Worm (Caenorhabditis elegans): Measurements from ENCODE around the gene R12B2.13.

The R12B2.13 gene

ce11 chrIII:5876140-5876675 is 42.9 kb upstream of the R12B2.13 start, which contains the start of gene aldo-2 (continued):
- TF ChIP-seq nhr-48 (tag; optimal IDR thresholded peaks at IDR 0.05) (no peak), lin-38 (GFP tag; IDR thresholded peaks at IDR 0.05) (peak; percentile 76), dmd-6 (GFP tag; IDR thresholded peaks at IDR 0.05) (peak; percentile 13; the same call in 1 of the 2 replicates), lin-13 (GFP tag; optimal IDR thresholded peaks at IDR 0.05) (peak; percentile 32), lin-29 (GFP tag; IDR thresholded peaks at IDR 0.05) (no peak), duxl-1 (tag; optimal IDR thresholded peaks at IDR 0.05; ENCODE audit: poor library complexity) (no peak), F26F4.8 (GFP tag; conservative IDR thresholded peaks at IDR 0.05) (no peak), egl-27 (tag; optimal IDR thresholded peaks at IDR 0.05) (no peak), hlh-30 (tag; optimal IDR thresholded peaks at IDR 0.05; ENCODE audit: insufficient read depth) (peak; percentile 36), aha-1 (tag) (no peak), unc-39 (tag; optimal IDR thresholded peaks at IDR 0.05) (no peak), mep-1 (tag; optimal IDR thresholded peaks at IDR 0.05) (peak; percentile 46), madf-5 (GFP tag; IDR thresholded peaks at IDR 0.05) (no peak), spr-3 (GFP tag; optimal IDR thresholded peaks at IDR 0.05) (no peak), aly-2 (tag; optimal IDR thresholded peaks at IDR 0.05) (no peak), pha-4 (GFP tag; IDR thresholded peaks at IDR 0.05) (no peak), pha-4 (tag; optimal IDR thresholded peaks at IDR 0.05) (no peak), tra-1 (GFP tag; IDR thresholded peaks at IDR 0.05) (0 out of 2 replicates have a peak, but pooled peaks have one; percentile 11), nhr-237 (tag; optimal IDR thresholded peaks at IDR 0.05) (no peak), nhr-25 (tag; optimal IDR thresholded peaks at IDR 0.05; ENCODE audit: borderline replicate concordance, insufficient read depth) (no peak), zip-11 (GFP tag; IDR thresholded peaks at IDR 0.05) (no peak), unc-130 (GFP tag; optimal IDR thresholded peaks at IDR 0.05) (peak; percentile 63), ztf-7 (tag; optimal IDR thresholded peaks at IDR 0.05) (no peak), vab-7 (GFP tag; IDR thresholded peaks at IDR 0.05) (no peak), dmd-8 (GFP tag; IDR thresholded peaks at IDR 0.05) (no peak), egl-43 (GFP tag; IDR thresholded peaks at IDR 0.05) (peak; percentile 59; the same call in 1 of the 2 replicates), ama-1 (optimal IDR thresholded peaks at IDR 0.05) (peak; percentile 97), gei-8 (GFP tag; optimal IDR thresholded peaks at IDR 0.05) (no peak), lin-15B (tag; optimal IDR thresholded peaks at IDR 0.05) (no peak), jun-1 (tag; optimal IDR thresholded peaks at IDR 0.05) (no peak), mdl-1 (tag; optimal IDR thresholded peaks at IDR 0.05) (peak in 1 of 2 experiments; percentile 21), mes-2 (tag; optimal IDR thresholded peaks at IDR 0.05; ENCODE audit: poor library complexity, severe bottlenecking) (peak; percentile 12), lir-3 (tag; optimal IDR thresholded peaks at IDR 0.05) (no peak), R02D3.7 (tag; optimal IDR thresholded peaks at IDR 0.05) (no peak), F10B5.3 (tag; optimal IDR thresholded peaks at IDR 0.05) (no peak), F44E2.7 (GFP tag; IDR thresholded peaks at IDR 0.05) (no peak), mxl-3 (GFP tag; optimal IDR thresholded peaks at IDR 0.05) (peak; percentile 43), daf-16 (GFP tag; optimal IDR thresholded peaks at IDR 0.05) (no peak), daf-16 (tag; optimal IDR thresholded peaks at IDR 0.05) (no peak)

DNA sequence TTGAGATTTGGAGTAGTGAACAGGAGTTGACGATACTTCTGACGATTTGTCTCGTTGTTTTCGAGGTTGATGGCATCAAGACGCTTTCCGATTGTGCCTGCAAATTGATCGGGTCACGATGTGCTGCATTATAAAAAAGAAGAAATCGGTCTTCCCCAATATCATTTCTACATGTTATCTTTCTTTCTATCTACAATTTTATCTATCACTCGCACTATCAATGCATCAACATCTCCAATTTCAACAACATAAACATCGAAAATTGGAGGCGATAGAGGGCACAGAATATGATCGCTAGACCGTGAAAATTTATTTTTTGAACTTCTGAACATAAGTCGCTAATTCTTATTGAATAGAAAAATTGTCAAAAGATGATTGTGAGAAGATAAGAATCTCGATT is 42.4 kb upstream of the R12B2.13 start:
- TF ChIP-seq nhr-41 (GFP tag; IDR thresholded peaks at IDR 0.05) (no peak), madf-9 (GFP tag; conservative IDR thresholded peaks at IDR 0.05) (no peak), daf-16 (GFP tag; optimal IDR thresholded peaks at IDR 0.05) (no peak), daf-16 (tag; optimal IDR thresholded peaks at IDR 0.05) (peak; percentile 80), duxl-1 (tag; optimal IDR thresholded peaks at IDR 0.05; ENCODE audit: poor library complexity) (peak; percentile 42), ces-1 (GFP tag; optimal IDR thresholded peaks at IDR 0.05) (no peak), dmd-6 (GFP tag; IDR thresholded peaks at IDR 0.05) (no peak), cey-2 (tag; optimal IDR thresholded peaks at IDR 0.05; ENCODE audit: borderline replicate concordance, insufficient read depth) (no peak), vab-7 (GFP tag; IDR thresholded peaks at IDR 0.05) (no peak), F10B5.3 (tag; optimal IDR thresholded peaks at IDR 0.05) (no peak), daf-8 (GFP tag; IDR thresholded peaks at IDR 0.05) (no peak), egl-27 (tag; optimal IDR thresholded peaks at IDR 0.05) (no peak), hlh-30 (tag; optimal IDR thresholded peaks at IDR 0.05; ENCODE audit: insufficient read depth) (no peak), spr-3 (GFP tag; optimal IDR thresholded peaks at IDR 0.05) (no peak), nhr-28 (tag; optimal IDR thresholded peaks at IDR 0.05) (peak; percentile 21)
